Fruit fly (Drosophila melanogaster) whole organism, pupa: Measurements from ENCODE around the gene Rab10.
"Not testable (repeated sequence)": the region's sequence is repeated elsewhere in the genome, so short reads cannot be mapped to it uniquely, and the experiment has no call there.

ENCODE experiments used
- CG10348 ChIP-seq: fragments of 200-800 bp; sonication (Bioruptor generic); IDR thresholded peaks from 2 replicates; pipeline ENCODE4 v1.3.6; 2022; ENCODE audit warnings: missing biosample characterization, missing genetic modification characterization
- CG13204 ChIP-seq: fragments of 200-800 bp; sonication (Bioruptor generic); optimal IDR thresholded peaks from 2 replicates; lab custom pipeline; 2018; ENCODE audit warnings: missing biosample characterization, mild to moderate bottlenecking, missing genetic modification characterization, moderate library complexity
- CG15710 ChIP-seq: fragments of 200-800 bp; sonication (Bioruptor generic); optimal IDR thresholded peaks from 2 replicates; lab custom pipeline; 2018; ENCODE audit warnings: missing biosample characterization, mild to moderate bottlenecking, missing genetic modification characterization, moderate library complexity
- CG32121 ChIP-seq: fragments of 200-800 bp; sonication (Bioruptor generic); IDR thresholded peaks from 2 replicates; pipeline ENCODE4 v1.3.6; 2022; ENCODE audit warnings: missing biosample characterization, missing genetic modification characterization
- CG34367 ChIP-seq: fragments of 200-800 bp; sonication (Bioruptor generic); optimal IDR thresholded peaks from 2 replicates; lab custom pipeline; 2018; ENCODE audit warnings: missing biosample characterization, mild to moderate bottlenecking, missing genetic modification characterization
- CG8159 ChIP-seq: fragments of 200-800 bp; sonication (Bioruptor generic); optimal IDR thresholded peaks from 3 replicates; lab custom pipeline; 2018; ENCODE audit warnings: missing biosample characterization, mild to moderate bottlenecking, missing genetic modification characterization, moderate library complexity
- CG9948 ChIP-seq: fragments of 200-800 bp; sonication (Bioruptor generic); optimal IDR thresholded peaks from 2 replicates; lab custom pipeline; 2018; ENCODE audit warnings: missing biosample characterization, mild to moderate bottlenecking, missing genetic modification characterization, moderate library complexity
- D1 ChIP-seq: fragments of 200-800 bp; sonication (Bioruptor generic); optimal IDR thresholded peaks from 2 replicates; lab custom pipeline; 2018; ENCODE audit warnings: missing biosample characterization, mild to moderate bottlenecking, missing genetic modification characterization, moderate library complexity
- Pif1B ChIP-seq: fragments of 200-800 bp; sonication (Bioruptor generic); optimal IDR thresholded peaks from 3 replicates; lab custom pipeline; 2016; ENCODE audit warnings: missing biosample characterization, missing genetic modification characterization
- rn ChIP-seq: fragments of 200-800 bp; sonication (Bioruptor generic); IDR thresholded peaks from 2 replicates; pipeline ENCODE4 v1.3.6; 2022; ENCODE audit warnings: missing biosample characterization, missing genetic modification characterization

Rab10 gene

dm6 chrX:20258939-20259338 lies 7.8 kb downstream of the Rab10 start, which contains the start of gene CG42577:
Gene CG42577, plus strand, starts transcription at chrX:20259239.
- not testable (repeated sequence) for TF ChIP-seq CG32121 (GFP tag; lab: Robert Waterston, UW); Pif1B (GFP tag; lab: Kevin White, UChicago); CG8159 (tag; lab: Kevin White, UChicago)

DNA sequence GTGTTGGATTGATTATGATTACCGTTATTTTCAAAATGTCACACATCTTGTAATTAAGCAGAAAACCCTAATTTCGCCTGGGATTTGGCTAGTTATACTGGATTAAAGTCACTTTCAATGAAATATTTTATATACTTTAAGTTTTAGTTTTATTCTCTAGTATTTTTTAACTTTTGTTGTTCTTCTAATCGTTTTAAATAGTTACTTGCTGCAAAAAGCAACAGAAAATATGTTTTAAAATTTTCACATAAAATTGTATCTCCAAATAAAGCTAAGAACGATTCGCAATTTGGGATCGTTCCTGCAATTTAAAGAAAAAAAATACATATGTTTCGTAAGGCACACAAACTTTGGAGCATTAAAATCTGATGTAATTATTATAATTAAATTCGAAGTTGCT lies 18.5 kb downstream of the Rab10 start, which contains the start of gene Inx6:
TSS of gene Inx6 (minus strand) at position 101 of the 400 bp plus-strand sequence.
- no peak for TF ChIP-seq CG8159 (tag; lab: Kevin White, UChicago)
- TF ChIP-seq rn = no peak
- no peak for TF ChIP-seq D1 (tag; lab: Kevin White, UChicago)
- TF ChIP-seq CG10348 (GFP tag; lab: Robert Waterston, UW) = no peak
- no peak for TF ChIP-seq CG9948 (tag; lab: Kevin White, UChicago)
- no peak for TF ChIP-seq CG13204
- no peak for TF ChIP-seq CG34367
- TF ChIP-seq CG15710 (tag; lab: Kevin White, UChicago) = no peak
